Worm (Caenorhabditis elegans) whole organism, L4/young adult: ENCODE results near the gene dss-1.

Experiments
- dao-5 ChIP-seq: sonication (generic microtip); optimal IDR thresholded peaks from 2 replicates; lab custom pipeline; 2016; ENCODE audit warnings: missing genotype, missing genetic modification characterization, moderate library complexity, missing compliant biosample characterization
- him-1 ChIP-seq: sonication (generic microtip); optimal IDR thresholded peaks from 2 replicates; lab custom pipeline; 2016; ENCODE audit warnings: missing genotype, missing genetic modification reagents, missing genetic modification characterization, missing compliant biosample characterization

DNA sequence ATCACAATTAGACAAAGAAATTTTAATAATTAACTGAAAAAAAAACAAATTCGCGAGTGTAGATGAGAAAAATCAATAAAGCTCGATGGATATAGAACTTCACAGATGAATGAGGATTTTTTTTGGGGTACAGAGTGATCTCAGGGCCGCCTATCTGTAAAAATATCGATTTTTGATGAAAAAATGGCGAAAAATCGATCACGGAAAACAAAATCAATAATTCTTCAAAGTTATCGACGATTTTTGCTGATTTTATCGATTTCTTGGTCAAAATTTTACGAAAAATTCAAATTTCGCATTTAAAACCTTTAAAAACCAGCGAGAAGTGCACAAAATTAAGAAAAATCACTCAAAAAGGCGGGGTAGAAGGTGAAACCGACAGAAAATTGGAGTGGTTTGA is 20.0 kb upstream of the dss-1 start:
- no peak for TF ChIP-seq him-1 (tag; lab: Kevin White, UChicago)
- no peak for TF ChIP-seq dao-5 (tag; lab: Kevin White, UChicago)
